Worm (Caenorhabditis elegans) whole organism, early embryonic: Measurements from ENCODE around the gene Y54G2A.73.

Experiments used
- B0310.2 ChIP-seq: sonication (generic microtip); optimal IDR thresholded peaks from 2 replicates; lab custom pipeline; 2016; ENCODE audit warnings: mild to moderate bottlenecking, missing genetic modification characterization, missing compliant biosample characterization
- F13C5.2 ChIP-seq: sonication (generic microtip); optimal IDR thresholded peaks from 2 replicates; lab custom pipeline; 2017; ENCODE audit warnings: mild to moderate bottlenecking, missing genetic modification characterization, inconsistent platforms, missing compliant biosample characterization
- aly-1 ChIP-seq: sonication (generic microtip); optimal IDR thresholded peaks from 2 replicates; lab custom pipeline; 2016; ENCODE audit warnings: missing genetic modification characterization, missing compliant biosample characterization
- ama-1 ChIP-seq: fragments of 150-350 bp; optimal IDR thresholded peaks from 2 replicates; lab custom pipeline; 2014
- ceh-13 ChIP-seq: fragments of 200-800 bp; sonication (Bioruptor generic); optimal IDR thresholded peaks from 2 replicates; lab custom pipeline; 2018; ENCODE audit warnings: mild to moderate bottlenecking, missing genetic modification characterization, missing compliant biosample characterization
- ceh-36 ChIP-seq: sonication (generic microtip); optimal IDR thresholded peaks from 2 replicates; lab custom pipeline; 2016; ENCODE audit warnings: missing genetic modification characterization, inconsistent platforms, missing compliant biosample characterization
- ets-7 ChIP-seq: sonication (generic microtip); optimal IDR thresholded peaks from 2 replicates; lab custom pipeline; 2016; ENCODE audit warnings: missing genotype, missing genetic modification characterization, missing compliant biosample characterization
- flt-1 ChIP-seq: fragments of 200-800 bp; sonication (Bioruptor generic); IDR thresholded peaks from 2 replicates; pipeline ENCODE4 v1.3.6; 2022; ENCODE audit warnings: missing genetic modification characterization, missing compliant biosample characterization
- hmbx-1 ChIP-seq: sonication (generic microtip); optimal IDR thresholded peaks from 2 replicates; lab custom pipeline; 2016; ENCODE audit warnings: mild to moderate bottlenecking, missing genetic modification characterization, missing compliant biosample characterization
- hmg-4 ChIP-seq: fragments of 200-800 bp; sonication (Bioruptor generic); optimal IDR thresholded peaks from 2 replicates; lab custom pipeline; 2018; ENCODE audit warnings: mild to moderate bottlenecking, missing genetic modification characterization, missing compliant biosample characterization
- hnd-1 ChIP-seq: sonication (generic microtip); optimal IDR thresholded peaks from 2 replicates; lab custom pipeline; 2016; ENCODE audit warnings: missing genetic modification characterization, missing compliant biosample characterization
- pes-1 ChIP-seq: fragments of 200-800 bp; sonication (Bioruptor generic); IDR thresholded peaks from 2 replicates; pipeline ENCODE4 v1.3.6; 2022; ENCODE audit warnings: missing genetic modification reagents, missing genetic modification characterization, missing compliant biosample characterization
- scrt-1 ChIP-seq: fragments of 200-800 bp; sonication (Bioruptor generic); IDR thresholded peaks from 2 replicates; pipeline ENCODE4 v1.3.6; 2022; ENCODE audit warnings: missing genetic modification characterization, missing compliant biosample characterization
- sea-1 ChIP-seq: fragments of 200-800 bp; sonication (Bioruptor generic); conservative IDR thresholded peaks from 2 replicates; pipeline ENCODE4 v1.3.6; 2022; ENCODE audit warnings: missing genetic modification characterization, missing compliant biosample characterization
- tbx-11 ChIP-seq: fragments of 200-800 bp; sonication (Bioruptor generic); IDR thresholded peaks from 2 replicates; pipeline ENCODE4 v1.3.6; 2022; ENCODE audit warnings: missing genetic modification characterization, missing compliant biosample characterization
- tbx-37 ChIP-seq: fragments of 200-800 bp; sonication (Bioruptor generic); conservative IDR thresholded peaks from 2 replicates; pipeline ENCODE4 v1.3.6; 2022; ENCODE audit warnings: missing genetic modification reagents, missing genetic modification characterization, missing compliant biosample characterization
- tra-4 ChIP-seq: sonication (generic microtip); optimal IDR thresholded peaks from 2 replicates; lab custom pipeline; 2017; ENCODE audit warnings: missing genetic modification characterization, missing compliant biosample characterization

The Y54G2A.73 gene

DNA sequence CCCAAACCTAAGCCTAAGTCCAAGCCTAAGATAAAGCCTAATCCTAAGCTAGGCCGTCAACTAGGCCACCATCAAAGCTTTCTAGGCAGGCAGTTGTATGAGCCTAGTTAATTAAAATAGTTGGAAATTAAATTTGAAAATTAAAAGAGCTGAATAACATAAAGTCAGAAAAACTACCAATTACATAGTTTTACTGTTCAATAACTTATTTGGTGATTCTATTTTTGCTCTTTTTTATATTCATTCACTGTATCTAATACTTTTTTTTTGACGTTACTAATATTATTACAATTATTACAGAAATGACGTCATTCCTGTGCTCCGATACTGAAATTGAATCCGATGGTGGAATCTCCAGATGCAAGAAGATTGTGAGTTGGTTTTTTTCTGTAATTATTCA lies 10.7 kb upstream of the Y54G2A.73 start, which contains the start of gene lin-22:
Gene lin-22 (plus strand): TSS at position 301 of the 400 bp plus-strand sequence.
- no peak for TF ChIP-seq B0310.2 (tag; lab: Kevin White, UChicago)
- TF ChIP-seq aly-1 (tag; lab: Kevin White, UChicago) = no peak
- no peak for TF ChIP-seq sea-1
- TF ChIP-seq tra-4 = no peak
- TF ChIP-seq ama-1 (lab: Kevin White, UChicago) = no peak
- TF ChIP-seq hnd-1 = no peak
- no peak for TF ChIP-seq F13C5.2 (tag; lab: Kevin White, UChicago)
- no peak for TF ChIP-seq flt-1
- no peak for TF ChIP-seq ceh-13
- TF ChIP-seq ets-7 (tag; lab: Kevin White, UChicago) = no peak

DNA sequence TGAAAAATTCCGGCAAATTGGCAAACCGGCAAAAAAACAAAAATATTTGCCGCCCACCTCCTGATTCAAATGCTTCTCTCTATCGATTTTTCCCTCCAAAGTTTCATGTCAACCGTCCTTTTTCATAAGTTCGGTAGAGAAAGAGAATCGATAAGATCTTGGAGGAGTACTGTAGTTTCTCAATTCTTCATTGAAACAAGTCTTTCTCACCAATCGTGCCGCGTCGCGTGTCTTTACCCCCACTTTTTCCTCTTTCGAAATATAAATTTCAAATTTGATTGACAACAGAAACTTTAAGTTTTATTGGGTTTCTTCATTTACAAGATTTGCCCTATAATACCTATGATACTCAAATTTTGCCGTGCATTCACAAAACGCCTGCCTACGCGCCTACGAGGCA lies 9.9 kb upstream of the Y54G2A.73 start:
- TF ChIP-seq sea-1 (no peak), flt-1 (no peak)

DNA sequence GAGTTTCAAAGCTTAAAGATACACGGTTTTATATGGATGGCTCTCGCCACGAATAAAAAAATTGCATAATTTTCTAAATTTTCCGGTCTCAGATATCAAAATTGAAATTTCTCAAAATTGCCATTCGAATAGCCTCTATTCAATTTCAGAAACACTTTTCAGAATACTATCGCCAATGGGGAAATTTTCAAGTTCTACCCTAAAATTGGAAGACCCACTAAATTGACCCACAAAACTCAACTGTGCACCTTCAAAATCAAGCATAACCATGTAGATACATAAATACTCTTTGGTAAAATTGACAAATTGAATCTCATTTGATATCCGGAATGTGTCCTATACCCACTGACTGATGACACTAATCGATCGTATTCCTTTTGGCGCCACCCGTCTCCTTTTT lies 7.5 kb upstream of the Y54G2A.73 start:
- TF ChIP-seq ama-1 (lab: Kevin White, UChicago) (no peak), sea-1 (no peak), hmbx-1 (tag; lab: Kevin White, UChicago) (no peak), hnd-1 (no peak)

DNA sequence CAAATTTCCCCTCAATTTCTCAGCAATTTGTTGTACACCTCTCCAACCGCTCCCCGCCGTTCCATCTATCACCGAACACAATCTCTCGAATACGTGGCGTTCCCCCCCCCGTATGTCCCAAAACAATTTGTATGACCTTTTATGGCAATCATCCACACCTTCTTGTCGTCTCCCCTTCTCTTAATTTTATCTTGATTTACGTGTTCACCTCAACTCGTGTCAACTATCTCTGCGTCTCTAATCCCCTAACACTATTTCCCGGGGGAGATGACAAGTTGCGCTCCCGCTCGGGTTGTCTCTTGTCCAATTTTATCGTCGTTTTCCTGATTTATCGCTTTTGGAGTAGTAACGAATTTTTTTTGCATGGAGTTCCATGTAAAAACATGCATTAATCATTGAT lies 5.9 kb upstream of the Y54G2A.73 start:
- TF ChIP-seq ceh-36 (tag; lab: Kevin White, UChicago) (peak; percentile 3), scrt-1 (GFP tag; lab: Robert Waterston, UW) (no peak)

DNA sequence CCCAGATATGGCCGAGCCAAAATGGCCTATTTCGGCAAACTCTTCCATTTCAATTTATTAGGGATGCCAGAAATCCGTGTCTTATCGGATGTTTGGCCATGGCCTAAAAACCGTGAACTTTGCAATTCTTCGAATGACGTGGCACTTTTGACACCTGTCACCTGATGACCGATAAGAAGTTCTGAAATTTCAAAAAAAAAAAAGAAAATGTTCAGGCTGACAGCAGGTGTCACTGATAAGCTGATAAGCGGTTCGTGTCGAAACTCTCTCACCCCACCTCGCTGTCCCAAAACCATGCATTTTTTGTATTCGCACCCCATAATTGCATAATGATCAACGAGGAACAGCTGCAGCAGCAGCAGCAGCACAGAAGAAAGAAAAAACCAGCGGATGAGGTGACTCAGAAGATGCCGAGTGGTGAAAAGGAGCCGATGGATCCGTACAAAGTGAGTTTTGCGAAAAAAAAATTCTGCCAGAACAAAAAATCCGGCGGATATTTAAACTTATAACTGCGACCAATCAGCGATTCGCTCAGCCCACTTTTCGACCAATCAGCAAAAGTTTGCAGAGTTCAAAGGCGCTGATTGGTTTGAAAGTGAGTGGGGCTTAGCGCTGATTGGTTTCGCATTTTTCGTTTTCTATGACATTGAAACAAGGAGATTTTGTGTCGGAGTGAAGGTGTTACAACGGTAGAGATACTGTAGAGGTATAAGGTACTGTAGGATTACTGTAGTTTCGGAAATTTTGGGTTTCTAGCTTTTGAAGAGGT lies 3.9 kb upstream of the Y54G2A.73 start, which contains the start of the genes Y54G2A.28 and vrp-1:
Gene Y54G2A.28 (minus strand): TSS at position 48 of the 769 bp plus-strand sequence.
Gene vrp-1 (plus strand): TSS at position 214 of the 769 bp plus-strand sequence.
- TF ChIP-seq tbx-37 (GFP tag; lab: Robert Waterston, UW) = no peak
- TF ChIP-seq ceh-36 (tag; lab: Kevin White, UChicago) = no peak
- TF ChIP-seq tra-4 = no peak
- TF ChIP-seq aly-1 (tag; lab: Kevin White, UChicago) = no peak
- TF ChIP-seq tbx-11 (GFP tag; lab: Robert Waterston, UW) = no peak
- no peak for TF ChIP-seq hmg-4 (GFP tag; lab: Kevin White, UChicago)
- TF ChIP-seq hmbx-1 (tag; lab: Kevin White, UChicago) = no peak
- no peak for TF ChIP-seq ama-1 (lab: Kevin White, UChicago)
- no peak for TF ChIP-seq B0310.2 (tag; lab: Kevin White, UChicago)
- TF ChIP-seq pes-1 (GFP tag; lab: Robert Waterston, UW) = no peak
- no peak for TF ChIP-seq ets-7 (tag; lab: Kevin White, UChicago)
- no peak for TF ChIP-seq ceh-13
- TF ChIP-seq F13C5.2 (tag; lab: Kevin White, UChicago) = no peak
- no peak for TF ChIP-seq flt-1
- TF ChIP-seq scrt-1 (GFP tag; lab: Robert Waterston, UW) = no peak
- no peak for TF ChIP-seq sea-1

DNA sequence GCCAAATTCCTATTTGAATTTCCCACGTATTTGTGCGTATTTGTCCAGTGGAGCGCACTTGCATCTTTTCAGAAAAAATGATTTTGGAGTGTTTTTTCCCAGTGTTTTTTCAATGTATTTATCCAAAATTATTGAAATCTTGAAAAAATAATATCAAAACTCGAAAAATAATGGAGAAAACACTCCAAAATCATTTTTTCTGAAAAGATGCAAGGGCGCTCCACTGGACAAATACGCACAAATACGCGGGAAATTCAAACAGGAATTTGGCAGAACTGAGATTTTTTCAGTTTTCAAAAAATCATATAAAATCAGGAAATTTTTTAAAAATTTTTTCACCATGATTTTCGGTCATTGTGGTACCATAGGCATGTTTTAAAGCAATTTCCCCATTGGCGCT lies 3.0 kb upstream of the Y54G2A.73 start:
- TF ChIP-seq hmg-4 (GFP tag; lab: Kevin White, UChicago) (no peak), ceh-13 (no peak), tra-4 (no peak), ama-1 (lab: Kevin White, UChicago) (no peak)

DNA sequence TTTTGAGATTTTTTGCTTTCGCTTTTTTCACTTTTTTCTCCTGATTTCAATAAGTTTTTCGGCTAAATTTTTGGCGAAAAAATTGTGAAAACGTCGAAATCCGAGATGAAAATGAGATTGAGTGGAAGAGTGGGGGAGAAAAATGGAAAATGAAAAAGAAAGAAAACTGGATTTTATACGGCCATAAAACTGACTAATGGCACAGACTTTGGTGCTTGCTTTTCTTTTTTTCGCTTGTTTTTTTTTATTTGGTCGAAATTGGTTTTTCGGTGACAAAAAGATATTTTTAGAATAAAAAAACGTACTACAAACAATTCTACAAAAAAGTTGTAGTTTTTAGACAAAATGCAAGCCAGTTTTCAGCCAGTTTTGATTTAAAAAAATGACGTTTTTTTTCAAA lies 5.9 kb downstream of the Y54G2A.73 start:
- TF ChIP-seq ceh-36 (tag; lab: Kevin White, UChicago) = no peak
- TF ChIP-seq scrt-1 (GFP tag; lab: Robert Waterston, UW) = no peak
- no peak for TF ChIP-seq sea-1
- no peak for TF ChIP-seq aly-1 (tag; lab: Kevin White, UChicago)
- no peak for TF ChIP-seq tbx-11 (GFP tag; lab: Robert Waterston, UW)
- no peak for TF ChIP-seq tbx-37 (GFP tag; lab: Robert Waterston, UW)

DNA sequence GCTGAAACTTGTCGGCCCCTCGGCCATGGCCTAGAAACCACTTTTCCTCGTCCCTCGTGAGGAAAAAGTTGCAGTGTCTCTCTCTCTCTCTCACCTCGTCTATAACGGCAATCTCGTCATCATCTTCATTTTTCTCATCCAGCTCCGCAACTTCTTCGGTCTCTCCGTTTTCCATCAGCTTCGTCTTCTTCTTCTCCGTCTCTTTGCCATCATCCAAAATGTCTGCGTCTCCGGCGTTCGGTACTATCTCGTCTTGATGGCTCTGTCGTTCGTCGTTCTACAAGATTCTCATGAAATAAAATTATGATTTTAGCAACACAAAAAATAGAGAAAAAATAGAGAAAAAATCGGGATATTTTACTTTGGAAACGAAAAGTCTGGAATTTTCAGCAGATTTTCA lies 7.2 kb downstream of the Y54G2A.73 start:
- TF ChIP-seq aly-1 (tag; lab: Kevin White, UChicago) (no peak), ama-1 (lab: Kevin White, UChicago) (no peak), F13C5.2 (tag; lab: Kevin White, UChicago) (no peak), B0310.2 (tag; lab: Kevin White, UChicago) (no peak), hnd-1 (no peak), sea-1 (no peak), tbx-11 (GFP tag; lab: Robert Waterston, UW) (no peak), ceh-36 (tag; lab: Kevin White, UChicago) (no peak), tra-4 (no peak), pes-1 (GFP tag; lab: Robert Waterston, UW) (no peak)

DNA sequence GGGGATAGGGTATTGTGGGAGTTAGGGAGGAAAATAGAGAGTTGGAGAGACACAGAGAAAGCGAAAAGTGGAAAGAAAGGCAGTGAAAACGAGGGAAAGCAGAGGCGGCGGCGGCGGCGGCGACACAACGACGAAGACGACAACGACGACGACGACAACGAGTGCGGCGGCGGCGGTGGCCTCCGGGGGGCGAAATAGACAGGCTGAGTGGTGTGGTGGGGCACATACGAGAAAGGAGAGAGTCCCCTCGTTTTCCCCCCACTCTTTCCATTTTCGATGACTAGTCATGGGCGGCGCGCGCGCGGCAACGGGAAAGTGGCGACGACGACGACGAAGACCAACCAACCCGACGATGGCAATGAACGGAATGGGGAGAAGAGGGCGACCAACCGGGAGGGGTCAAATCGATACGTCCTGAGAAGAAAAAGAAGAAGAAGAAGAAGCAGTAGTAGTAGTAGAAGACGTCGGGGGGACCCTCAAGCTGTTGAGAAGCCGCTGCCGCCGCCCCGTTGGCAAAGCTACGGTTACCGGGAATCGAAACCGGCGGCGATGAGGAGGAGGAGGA lies 10.0 kb downstream of the Y54G2A.73 start:
- TF ChIP-seq F13C5.2 (tag; lab: Kevin White, UChicago) (peak; percentile 16), tbx-37 (GFP tag; lab: Robert Waterston, UW) (no peak), tbx-11 (GFP tag; lab: Robert Waterston, UW) (no peak), aly-1 (tag; lab: Kevin White, UChicago) (peak; percentile 67), hmg-4 (GFP tag; lab: Kevin White, UChicago) (peak; percentile 39)
